Worm (Caenorhabditis elegans) whole organism, L4/young adult: ENCODE data around the gene C53B7.6.
"Not testable (repeated sequence)": the region's sequence is repeated elsewhere in the genome, so short reads cannot be mapped to it uniquely, and the experiment has no call there.

Experiments
- W03F9.2 ChIP-seq: fragments of 150-350 bp; optimal IDR thresholded peaks from 2 replicates; lab custom pipeline; 2014; ENCODE audit warnings: missing biosample characterization, missing genetic modification characterization
- dao-5 ChIP-seq: sonication (generic microtip); optimal IDR thresholded peaks from 2 replicates; lab custom pipeline; 2016; ENCODE audit warnings: missing genotype, missing genetic modification characterization, moderate library complexity, missing compliant biosample characterization
- him-1 ChIP-seq: sonication (generic microtip); optimal IDR thresholded peaks from 2 replicates; lab custom pipeline; 2016; ENCODE audit warnings: missing genotype, missing genetic modification reagents, missing genetic modification characterization, missing compliant biosample characterization

DNA sequence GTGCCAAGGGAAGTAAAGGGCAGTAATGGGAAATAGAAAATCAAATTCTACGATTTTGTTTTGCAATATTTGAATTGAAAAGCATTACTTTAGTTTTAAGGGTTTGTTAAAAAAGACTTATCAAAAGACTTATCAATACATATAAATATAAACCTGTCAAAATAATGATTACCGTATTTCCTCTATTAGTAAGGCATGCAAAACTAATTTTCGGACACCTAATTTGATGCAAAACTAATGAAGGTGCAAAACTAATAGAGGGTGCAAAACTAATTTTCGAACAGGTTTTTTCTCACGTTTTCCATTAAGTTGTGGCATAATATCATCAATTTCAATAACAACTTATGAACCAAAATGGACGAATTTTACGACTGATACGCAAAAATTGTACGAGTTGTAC lies 13.2 kb upstream of the C53B7.6 start, which contains the start of gene F41C6.6:
- TF ChIP-seq him-1 (tag; lab: Kevin White, UChicago); dao-5 (tag; lab: Kevin White, UChicago); W03F9.2: not testable (repeated sequence)
